Worm (Caenorhabditis elegans): Measurements from ENCODE around the gene C01G12.9.

DNA sequence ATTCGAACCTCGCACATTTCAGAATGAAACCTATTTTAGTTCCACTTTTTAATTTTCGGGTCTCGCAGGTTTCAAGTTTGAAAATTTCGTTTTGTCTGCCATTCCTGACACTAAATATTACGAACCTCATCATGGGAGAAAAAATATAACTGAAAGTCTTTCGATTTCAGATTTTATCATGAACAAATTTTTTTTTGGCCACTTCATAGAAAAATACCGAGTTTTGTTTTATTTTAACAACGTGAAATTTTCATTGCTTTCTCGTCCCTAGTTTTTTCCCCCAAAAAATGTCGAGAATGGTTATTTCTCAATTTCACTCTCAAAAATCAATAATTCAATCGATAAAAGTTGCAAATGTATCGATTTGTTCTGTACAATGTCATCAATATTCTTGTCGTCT lies at the start of gene C01G12.9:
- TF ChIP-seq unc-120 (tag; optimal IDR thresholded peaks at IDR 0.05; ENCODE audit: poor library complexity, severe bottlenecking) (no peak), nhr-28 (tag; optimal IDR thresholded peaks at IDR 0.05) (no peak), snpc-4 (tag; optimal IDR thresholded peaks at IDR 0.05) (no peak), lsy-2 (tag; optimal IDR thresholded peaks at IDR 0.05) (no peak), zip-8 (tag; optimal IDR thresholded peaks at IDR 0.05) (no peak), sptf-1 (tag; optimal IDR thresholded peaks at IDR 0.05) (no peak), lin-13 (tag; optimal IDR thresholded peaks at IDR 0.05) (no peak)
